Worm (Caenorhabditis elegans) whole organism, L3 larva: ENCODE results near the gene nhr-185.

Experiments used
- R02D3.7 ChIP-seq: fragments of 150-350 bp; optimal IDR thresholded peaks from 2 replicates; lab custom pipeline; 2014; ENCODE audit warnings: missing biosample characterization, missing genetic modification characterization
- aly-2 ChIP-seq: fragments of 150-350 bp; optimal IDR thresholded peaks from 2 replicates; lab custom pipeline; 2014; ENCODE audit warnings: missing biosample characterization, missing genetic modification characterization
- ama-1 ChIP-seq: fragments of 150-350 bp; optimal IDR thresholded peaks from 2 replicates; lab custom pipeline; 2018
- ceh-16 ChIP-seq: sonication (generic microtip); optimal IDR thresholded peaks from 2 replicates; lab custom pipeline; 2017; ENCODE audit warnings: missing biosample characterization, missing genetic modification characterization
- ceh-28 ChIP-seq: fragments of 150-350 bp; optimal IDR thresholded peaks from 2 replicates; lab custom pipeline; 2014; ENCODE audit warnings: missing biosample characterization, missing genetic modification reagents, missing genetic modification characterization
- ceh-82 ChIP-seq: fragments of 150-350 bp; optimal IDR thresholded peaks from 2 replicates; lab custom pipeline; 2014; ENCODE audit warnings: missing biosample characterization, missing genetic modification characterization
- ceh-9 ChIP-seq: sonication (generic microtip); optimal IDR thresholded peaks from 2 replicates; lab custom pipeline; 2018; ENCODE audit warnings: missing biosample characterization, missing genetic modification characterization
- egl-27 ChIP-seq: sonication (generic microtip); optimal IDR thresholded peaks from 4 replicates; lab custom pipeline; 2017; ENCODE audit warnings: missing biosample characterization, missing genetic modification reagents, missing genetic modification characterization
- egl-5 ChIP-seq: fragments of 150-350 bp; optimal IDR thresholded peaks from 2 replicates; lab custom pipeline; 2017; ENCODE audit warnings: missing biosample characterization, missing genetic modification reagents, missing genetic modification characterization, inconsistent platforms
- elt-2 ChIP-seq: sonication (generic microtip); optimal IDR thresholded peaks from 2 replicates; lab custom pipeline; 2016; ENCODE audit warnings: missing genetic modification reagents, mild to moderate bottlenecking, missing genetic modification characterization, missing compliant biosample characterization
- elt-3 ChIP-seq, 3 experiments: fragments of 150-350 bp in 1 of 3; sonication (generic microtip) in 2 of 3; optimal IDR thresholded peaks; 2 replicates in 2 of 3; 4 replicates in 1 of 3; lab custom pipeline; 2014 to 2017; ENCODE audit warnings: missing biosample characterization in 3 of 3, missing genetic modification characterization in 3 of 3
- lin-39 ChIP-seq: fragments of 150-350 bp; optimal IDR thresholded peaks from 2 replicates; lab custom pipeline; 2018; ENCODE audit warnings: missing biosample characterization, missing genetic modification reagents, missing genetic modification characterization
- mdl-1 ChIP-seq: fragments of 150-350 bp; optimal IDR thresholded peaks from 2 replicates; lab custom pipeline; 2014; ENCODE audit warnings: missing biosample characterization, missing genetic modification characterization
- mml-1 ChIP-seq: fragments of 150-350 bp; sonication (generic microtip); optimal IDR thresholded peaks from 3 replicates; lab custom pipeline; 2014; ENCODE audit warnings: missing biosample characterization, missing genetic modification characterization
- nfya-1 ChIP-seq: sonication (generic microtip); optimal IDR thresholded peaks from 2 replicates; lab custom pipeline; 2017; ENCODE audit warnings: missing genetic modification characterization, mild to moderate bottlenecking, missing compliant biosample characterization, antibody characterized with exemption, moderate library complexity; ENCODE audit not compliant: insufficient read depth
- nhr-11 ChIP-seq: fragments of 150-350 bp; optimal IDR thresholded peaks from 2 replicates; lab custom pipeline; 2014; ENCODE audit warnings: missing biosample characterization, missing genetic modification characterization
- nhr-12 ChIP-seq: fragments of 150-350 bp; optimal IDR thresholded peaks from 2 replicates; lab custom pipeline; 2014; ENCODE audit warnings: missing biosample characterization, missing genetic modification characterization
- nhr-23 ChIP-seq: fragments of 150-350 bp; optimal IDR thresholded peaks from 2 replicates; lab custom pipeline; 2014; ENCODE audit warnings: missing biosample characterization, missing genetic modification reagents, missing genetic modification characterization
- nhr-237 ChIP-seq: fragments of 150-350 bp; optimal IDR thresholded peaks from 2 replicates; lab custom pipeline; 2014; ENCODE audit warnings: missing biosample characterization, missing genetic modification characterization
- nhr-25 ChIP-seq: sonication (generic microtip); optimal IDR thresholded peaks from 2 replicates; lab custom pipeline; 2017; ENCODE audit warnings: missing biosample characterization, missing genetic modification characterization
- nhr-43 ChIP-seq: sonication (generic microtip); optimal IDR thresholded peaks from 2 replicates; lab custom pipeline; 2016; ENCODE audit warnings: mild to moderate bottlenecking, missing genetic modification characterization, missing compliant biosample characterization; ENCODE audit not compliant: poor library complexity, severe bottlenecking
- nhr-76 ChIP-seq: fragments of 150-350 bp; sonication (generic microtip); optimal IDR thresholded peaks from 5 replicates; lab custom pipeline; 2014; ENCODE audit warnings: missing biosample characterization, missing genetic modification characterization
- pha-4 ChIP-seq: fragments of 150-350 bp; optimal IDR thresholded peaks from 2 replicates; lab custom pipeline; 2014; ENCODE audit warnings: missing biosample characterization, missing genetic modification reagents, missing genetic modification characterization
- pqm-1 ChIP-seq: fragments of 150-350 bp; optimal IDR thresholded peaks from 2 replicates; lab custom pipeline; 2017; ENCODE audit warnings: missing biosample characterization, missing genetic modification characterization, inconsistent platforms
- sea-2 ChIP-seq: fragments of 150-350 bp; sonication (generic microtip); optimal IDR thresholded peaks from 4 replicates; lab custom pipeline; 2014; ENCODE audit warnings: missing biosample characterization, missing genetic modification reagents, missing genetic modification characterization
- tbx-2 ChIP-seq: sonication (generic microtip); optimal IDR thresholded peaks from 2 replicates; lab custom pipeline; 2016; ENCODE audit warnings: mild to moderate bottlenecking, missing genetic modification characterization, missing compliant biosample characterization
- unc-39 ChIP-seq: sonication (generic microtip); optimal IDR thresholded peaks from 4 replicates; lab custom pipeline; 2017; ENCODE audit warnings: missing biosample characterization, missing genetic modification characterization
- unc-62 ChIP-seq: fragments of 150-350 bp; sonication (generic microtip); optimal IDR thresholded peaks from 4 replicates; lab custom pipeline; 2014; ENCODE audit warnings: missing biosample characterization, missing genetic modification reagents, missing genetic modification characterization
- zag-1 ChIP-seq: fragments of 150-350 bp; optimal IDR thresholded peaks from 2 replicates; lab custom pipeline; 2014; ENCODE audit warnings: missing biosample characterization, missing genetic modification characterization
- ztf-11 ChIP-seq: fragments of 150-350 bp; optimal IDR thresholded peaks from 2 replicates; lab custom pipeline; 2014; ENCODE audit warnings: missing biosample characterization, missing genetic modification characterization
- ztf-4 ChIP-seq: fragments of 150-350 bp; optimal IDR thresholded peaks from 2 replicates; lab custom pipeline; 2014; ENCODE audit warnings: missing biosample characterization, missing genetic modification characterization

The nhr-185 gene

ce11 chrV:3843926-3844325 lies 3.2 kb downstream of the nhr-185 start, which contains the start of gene ugt-32:
Gene ugt-32 (minus strand): TSS chrV:3844007.
- peak; percentile 85 for TF ChIP-seq pqm-1 (tag; lab: Kevin White, UChicago)
- no peak for TF ChIP-seq ztf-11 (tag; lab: Kevin White, UChicago)
- TF ChIP-seq mml-1 (tag; lab: Kevin White, UChicago): no peak
- TF ChIP-seq ama-1 (lab: Kevin White, UChicago): no peak
- TF ChIP-seq unc-62: no peak
- TF ChIP-seq elt-2 (tag; lab: Kevin White, UChicago): peak; percentile 7
- no peak for TF ChIP-seq elt-3 (tag; optimal IDR thresholded peaks at IDR 0.05; lab: Kevin White, UChicago)
- TF ChIP-seq nhr-237: no peak
- TF ChIP-seq nhr-23 (tag; lab: Kevin White, UChicago): no peak
- no peak for TF ChIP-seq unc-39 (tag; lab: Kevin White, UChicago)
- TF ChIP-seq mdl-1 (tag; lab: Kevin White, UChicago): no peak
- no peak for TF ChIP-seq egl-5
- TF ChIP-seq lin-39 (tag; lab: Kevin White, UChicago): no peak
- TF ChIP-seq R02D3.7 (tag; lab: Kevin White, UChicago): no peak
- TF ChIP-seq, all 47 proteins: peak for 2

DNA sequence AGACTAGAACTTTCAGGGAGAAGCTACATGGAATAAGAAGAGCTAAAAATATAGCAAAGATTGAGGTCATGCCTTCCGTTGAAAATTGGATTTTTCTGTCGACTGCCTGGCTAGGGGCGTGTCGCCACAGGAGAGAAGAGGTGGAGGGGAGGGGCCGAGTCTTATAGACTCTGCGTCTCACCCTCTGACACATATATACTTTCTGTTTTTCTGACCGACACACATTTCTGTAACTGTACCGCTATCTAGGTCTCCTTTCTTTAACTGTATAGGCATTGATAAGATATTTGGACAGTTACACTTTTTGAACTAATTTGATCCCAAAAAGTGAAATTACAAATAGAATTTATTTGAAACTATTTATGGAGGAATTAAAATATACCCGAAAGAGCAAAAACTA lies 5.7 kb downstream of the nhr-185 start:
- TF ChIP-seq nfya-1 (tag; lab: Kevin White, UChicago) (no peak), nhr-12 (tag; lab: Kevin White, UChicago) (no peak), pqm-1 (tag; lab: Kevin White, UChicago) (peak; percentile 20)

DNA sequence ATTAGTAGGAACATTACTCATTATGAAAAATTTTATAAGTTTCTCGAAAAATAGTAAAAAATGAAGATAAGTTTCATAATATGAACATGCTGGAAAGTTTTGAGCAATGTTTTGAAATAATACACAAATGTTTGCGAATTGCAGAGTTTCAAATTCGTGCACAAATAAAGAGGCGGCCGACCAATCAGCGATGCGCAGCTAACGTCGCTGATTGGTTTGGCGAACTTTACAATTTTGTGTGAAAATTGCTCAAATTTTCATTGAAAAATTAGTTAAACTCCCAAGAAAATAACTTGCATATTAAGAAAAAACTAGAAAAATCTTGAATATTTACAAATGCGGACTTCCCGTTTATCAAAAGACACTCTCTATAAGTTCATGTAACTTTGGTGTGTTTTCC lies 14.5 kb downstream of the nhr-185 start:
- TF ChIP-seq nfya-1 (tag; lab: Kevin White, UChicago): peak; percentile 55
- no peak for TF ChIP-seq zag-1

DNA sequence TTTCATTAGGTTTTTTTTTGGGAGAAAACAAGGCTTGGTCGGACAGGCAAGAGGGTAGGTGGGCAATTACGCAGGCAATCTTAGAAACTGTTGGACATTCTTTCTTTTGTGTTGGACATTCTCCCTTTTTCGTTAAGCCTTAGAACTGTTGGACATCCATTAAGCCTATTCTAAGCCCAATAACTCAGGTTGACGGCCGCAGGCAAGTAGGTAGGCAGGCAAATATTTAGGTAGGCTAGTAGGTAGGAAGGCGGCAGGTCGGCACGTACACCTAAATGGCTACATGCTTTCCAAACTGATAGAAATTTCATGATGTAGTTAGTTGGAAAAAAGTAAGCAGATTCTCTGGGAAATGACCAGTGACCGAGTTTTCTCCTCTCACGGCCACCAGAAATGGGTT lies 15.1 kb downstream of the nhr-185 start:
- no peak for TF ChIP-seq ztf-4
- TF ChIP-seq ceh-16: no peak
- TF ChIP-seq nhr-76: no peak
- no peak for TF ChIP-seq tbx-2 (tag; lab: Kevin White, UChicago)
- no peak for TF ChIP-seq nhr-43 (tag; lab: Kevin White, UChicago)
- TF ChIP-seq lin-39 (tag; lab: Kevin White, UChicago): no peak
- no peak for TF ChIP-seq aly-2 (tag; lab: Kevin White, UChicago)
- no peak for TF ChIP-seq nhr-11
- no peak for TF ChIP-seq ceh-82 (tag; lab: Kevin White, UChicago)
- no peak for TF ChIP-seq ceh-28
- no peak for TF ChIP-seq ztf-11 (tag; lab: Kevin White, UChicago)
- TF ChIP-seq ceh-9: no peak
- no peak for TF ChIP-seq zag-1

- no peak for TF ChIP-seq nhr-11
- no peak for TF ChIP-seq sea-2
- TF ChIP-seq ceh-16: no peak
- no peak for TF ChIP-seq unc-62
- TF ChIP-seq egl-27 (tag; lab: Kevin White, UChicago): no peak
- no peak for TF ChIP-seq aly-2 (tag; lab: Kevin White, UChicago)
- no peak for TF ChIP-seq zag-1
- TF ChIP-seq ceh-9: no peak
- no peak for TF ChIP-seq nhr-23 (tag; lab: Kevin White, UChicago)
- no peak for TF ChIP-seq nhr-12 (tag; lab: Kevin White, UChicago)
- no peak for TF ChIP-seq ceh-82 (tag; lab: Kevin White, UChicago)
- TF ChIP-seq mml-1 (tag; lab: Kevin White, UChicago): no peak
- no peak for TF ChIP-seq nhr-25 (tag; lab: Kevin White, UChicago)
- TF ChIP-seq unc-39 (tag; lab: Kevin White, UChicago): no peak
- TF ChIP-seq ztf-11 (tag; lab: Kevin White, UChicago): no peak
- TF ChIP-seq pha-4 (tag; lab: Kevin White, UChicago): no peak
- TF ChIP-seq, all 47 proteins: peak for 0
Observed at ce11 chrV:3831616-3832015, 15.6 kb downstream of the nhr-185 start, which contains the start of gene H10D18.5. Gene H10D18.5 (minus strand): TSS chrV:3831716.

- TF ChIP-seq lin-39 (tag; lab: Kevin White, UChicago) (peak; percentile 17), nfya-1 (tag; lab: Kevin White, UChicago) (no peak)
Observed at ce11 chrV:3825190-3825589, 22.0 kb downstream of the nhr-185 start.
